Worm (Caenorhabditis elegans): ENCODE results near the gene T16G12.9.

Gene T16G12.9

ce11 chrIII:10123586-10124233, 45.7 kb upstream of the T16G12.9 start, which contains the start of gene ttll-4 (continued):
- TF ChIP-seq Y48G9A.11 (GFP tag; IDR thresholded peaks at IDR 0.05) = peak; percentile 64
- TF ChIP-seq zag-1 (tag; optimal IDR thresholded peaks at IDR 0.05) = no peak
- TF ChIP-seq hmg-1.1 (GFP tag; IDR thresholded peaks at IDR 0.05) = peak; percentile 62; the same call in 1 of the 2 replicates
- no peak for TF ChIP-seq snpc-1.2 (GFP tag; IDR thresholded peaks at IDR 0.05)
- TF ChIP-seq ceh-62 (tag; optimal IDR thresholded peaks at IDR 0.05) = no peak
- no peak for TF ChIP-seq zfp-2 (tag; optimal IDR thresholded peaks at IDR 0.05)
- 0 out of 2 replicates have a peak, but pooled peaks have one; percentile 52 for TF ChIP-seq madf-9 (GFP tag; conservative IDR thresholded peaks at IDR 0.05)
- TF ChIP-seq dmd-6 (GFP tag; IDR thresholded peaks at IDR 0.05) = peak; percentile 40; the same call in 1 of the 2 replicates
- TF ChIP-seq tra-1 (GFP tag; IDR thresholded peaks at IDR 0.05) = 0 out of 2 replicates have a peak, but pooled peaks have one; percentile 21
- no peak for TF ChIP-seq ama-1 (optimal IDR thresholded peaks at IDR 0.05)
- TF ChIP-seq vab-7 (GFP tag; IDR thresholded peaks at IDR 0.05) = peak; percentile 87
- TF ChIP-seq ZK546.5 (tag; optimal IDR thresholded peaks at IDR 0.05) = no peak
- no peak for TF ChIP-seq Y5F2A.4 (GFP tag; optimal IDR thresholded peaks at IDR 0.05)
- TF ChIP-seq duxl-1 (tag; optimal IDR thresholded peaks at IDR 0.05; ENCODE audit: poor library complexity) = no peak
- TF ChIP-seq hif-1 (tag; optimal IDR thresholded peaks at IDR 0.05) = peak in 1 of 2 experiments; percentile 20
- TF ChIP-seq lin-1 (GFP tag; IDR thresholded peaks at IDR 0.05) = no peak
- TF ChIP-seq nhr-42 (GFP tag; IDR thresholded peaks at IDR 0.05) = 0 out of 2 replicates have a peak, but pooled peaks have one; percentile 37
- no peak for TF ChIP-seq F26F4.8 (GFP tag; conservative IDR thresholded peaks at IDR 0.05)
- TF ChIP-seq R02D3.7 (tag; optimal IDR thresholded peaks at IDR 0.05) = peak; percentile 40
- peak; percentile 53 for TF ChIP-seq ctbp-1 (GFP tag; IDR thresholded peaks at IDR 0.05)
- TF ChIP-seq ceh-82 (tag; optimal IDR thresholded peaks at IDR 0.05) = no peak
- peak; percentile 57 for TF ChIP-seq unc-130 (GFP tag; optimal IDR thresholded peaks at IDR 0.05)
- TF ChIP-seq daf-19 (GFP tag; conservative IDR thresholded peaks at IDR 0.05) = no peak
- no peak for TF ChIP-seq nhr-11 (tag; optimal IDR thresholded peaks at IDR 0.05)
- no peak for TF ChIP-seq nhr-102 (tag; optimal IDR thresholded peaks at IDR 0.05)
- TF ChIP-seq ceh-32 (tag; optimal IDR thresholded peaks at IDR 0.05; ENCODE audit: poor library complexity) = no peak
- no peak for TF ChIP-seq madf-5 (GFP tag; IDR thresholded peaks at IDR 0.05)
- TF ChIP-seq pha-4 (GFP tag; IDR thresholded peaks at IDR 0.05) = no peak
- TF ChIP-seq pha-4 (tag; optimal IDR thresholded peaks at IDR 0.05) = no peak
- TF ChIP-seq arid-1 (GFP tag; conservative IDR thresholded peaks at IDR 0.05) = no peak
- TF ChIP-seq lin-39 (tag; optimal IDR thresholded peaks at IDR 0.05) = no peak
- peak; percentile 65 for TF ChIP-seq rbr-2 (tag; optimal IDR thresholded peaks at IDR 0.05)
- TF ChIP-seq fkh-10 (GFP tag; optimal IDR thresholded peaks at IDR 0.05) = no peak
- TF ChIP-seq unc-39 (tag; optimal IDR thresholded peaks at IDR 0.05) = no peak
- TF ChIP-seq T20F7.1 (GFP tag; optimal IDR thresholded peaks at IDR 0.05) = peak; percentile 24
- TF ChIP-seq lir-3 (tag; optimal IDR thresholded peaks at IDR 0.05) = no peak
- no peak for TF ChIP-seq skn-1 (tag; optimal IDR thresholded peaks at IDR 0.05)
- TF ChIP-seq sdz-12 (GFP tag; optimal IDR thresholded peaks at IDR 0.05) = no peak
- no peak for TF ChIP-seq gei-8 (GFP tag; optimal IDR thresholded peaks at IDR 0.05)
- peak; percentile 21; the same call in 1 of the 2 replicates for TF ChIP-seq D1046.2 (GFP tag; IDR thresholded peaks at IDR 0.05)
- TF ChIP-seq nhr-10 (tag; optimal IDR thresholded peaks at IDR 0.05) = no peak
- no peak for TF ChIP-seq daf-12 (tag; optimal IDR thresholded peaks at IDR 0.05)
- no peak for TF ChIP-seq unc-62 (GFP tag; optimal IDR thresholded peaks at IDR 0.05 in 1 of 2)
- TF ChIP-seq unc-62 (tag; optimal IDR thresholded peaks at IDR 0.05) = no peak
- TF ChIP-seq fos-1 (tag; optimal IDR thresholded peaks at IDR 0.05) = no peak
- TF ChIP-seq mdt-29 (GFP tag; IDR thresholded peaks at IDR 0.05) = 0 out of 2 replicates have a peak, but pooled peaks have one; percentile 39
- TF ChIP-seq dve-1 (tag; optimal IDR thresholded peaks at IDR 0.05; ENCODE audit: insufficient read depth) = no peak
- TF ChIP-seq jun-1 (tag; optimal IDR thresholded peaks at IDR 0.05) = no peak
- no peak for TF ChIP-seq spr-1 (tag; optimal IDR thresholded peaks at IDR 0.05)
- TF ChIP-seq hlh-30 (tag; optimal IDR thresholded peaks at IDR 0.05; ENCODE audit: insufficient read depth) = no peak
- TF ChIP-seq dpl-1 (GFP tag; optimal IDR thresholded peaks at IDR 0.05) = peak; percentile 20
